Fruit fly (Drosophila melanogaster) whole organism, embryonic: ENCODE data around the gene Rpn1.
A peak's percentile ranks its signal among the peaks of the same experiment; 100 is the strongest.

Experiments used
- Atf3 ChIP-seq: fragments of 200-800 bp; sonication (Bioruptor generic); optimal IDR thresholded peaks from 3 replicates; lab custom pipeline; 2016; ENCODE audit warnings: missing biosample characterization, missing genetic modification characterization
- BEAF-32 ChIP-seq: fragments of 200-800 bp; sonication (Bioruptor generic); optimal IDR thresholded peaks from 3 replicates; lab custom pipeline; 2017; ENCODE audit warnings: missing biosample characterization, missing genetic modification characterization, mild to moderate bottlenecking, moderate library complexity, missing genetic modification reagents
- CG10543 ChIP-seq: fragments of 200-800 bp; sonication (Bioruptor generic); optimal IDR thresholded peaks from 3 replicates; lab custom pipeline; 2017; ENCODE audit warnings: missing biosample characterization, mild to moderate bottlenecking, missing genetic modification characterization, moderate library complexity
- CG11456 ChIP-seq: fragments of 200-800 bp; sonication (Bioruptor generic); IDR thresholded peaks from 3 replicates; pipeline ENCODE4 v1.3.6; 2022; ENCODE audit warnings: missing biosample characterization, missing genetic modification characterization
- CG11723 ChIP-seq: fragments of 200-800 bp; sonication (Bioruptor generic); optimal IDR thresholded peaks from 2 replicates; lab custom pipeline; 2017; ENCODE audit warnings: missing biosample characterization, mild to moderate bottlenecking, missing genetic modification characterization
- CG12942 ChIP-seq: fragments of 200-800 bp; sonication (Bioruptor generic); optimal IDR thresholded peaks from 3 replicates; lab custom pipeline; 2016; ENCODE audit warnings: missing biosample characterization, missing genetic modification characterization
- CG13287 ChIP-seq: fragments of 200-800 bp; sonication (Bioruptor generic); IDR thresholded peaks from 2 replicates; pipeline ENCODE4 v1.3.6; 2022; ENCODE audit warnings: missing biosample characterization, missing genetic modification characterization; ENCODE audit not compliant: partially characterized antibody
- CG13296 ChIP-seq: fragments of 200-800 bp; sonication (Bioruptor generic); optimal IDR thresholded peaks from 3 replicates; lab custom pipeline; 2018; ENCODE audit warnings: missing biosample characterization, mild to moderate bottlenecking, missing genetic modification characterization
- CG16815 ChIP-seq: fragments of 200-800 bp; sonication (Bioruptor generic); optimal IDR thresholded peaks from 3 replicates; lab custom pipeline; 2017; ENCODE audit warnings: missing biosample characterization, mild to moderate bottlenecking, missing genetic modification characterization
- CG17359 ChIP-seq: fragments of 200-800 bp; sonication (Bioruptor generic); optimal IDR thresholded peaks from 3 replicates; lab custom pipeline; 2018; ENCODE audit warnings: missing biosample characterization, mild to moderate bottlenecking, missing genetic modification characterization, moderate library complexity
- CG2199 ChIP-seq: fragments of 200-800 bp; sonication (Bioruptor generic); IDR thresholded peaks from 3 replicates; pipeline ENCODE4 v1.3.6; 2022; ENCODE audit warnings: missing biosample characterization, missing genetic modification characterization
- CG2202 ChIP-seq: fragments of 200-800 bp; sonication (Bioruptor generic); optimal IDR thresholded peaks from 2 replicates; lab custom pipeline; 2018; ENCODE audit warnings: missing biosample characterization, mild to moderate bottlenecking, missing genetic modification characterization
- CG2889 ChIP-seq: fragments of 200-800 bp; sonication (Bioruptor generic); IDR thresholded peaks from 3 replicates; pipeline ENCODE4 v1.3.6; 2022; ENCODE audit warnings: missing biosample characterization, missing genetic modification characterization
- CG34422 ChIP-seq: fragments of 200-800 bp; sonication (Bioruptor generic); IDR thresholded peaks from 3 replicates; pipeline ENCODE4 v1.3.6; 2022; ENCODE audit warnings: missing biosample characterization, missing genetic modification characterization
- CG4617 ChIP-seq: fragments of 200-800 bp; sonication (Bioruptor generic); optimal IDR thresholded peaks from 3 replicates; lab custom pipeline; 2016; ENCODE audit warnings: missing biosample characterization, missing genetic modification characterization, borderline replicate concordance
- CG6254 ChIP-seq: fragments of 200-800 bp; sonication (Bioruptor generic); optimal IDR thresholded peaks from 3 replicates; lab custom pipeline; 2017; ENCODE audit warnings: mild to moderate bottlenecking, missing biosample characterization, missing genetic modification reagents, missing genetic modification characterization
- CG7839 ChIP-seq: fragments of 200-800 bp; sonication (Bioruptor generic); optimal IDR thresholded peaks from 3 replicates; lab custom pipeline; 2018; ENCODE audit warnings: missing biosample characterization, mild to moderate bottlenecking, missing genetic modification characterization, moderate library complexity
- CG8478 ChIP-seq: fragments of >200 bp; optimal IDR thresholded peaks from 2 replicates; lab custom pipeline; 2018
- CG9437 ChIP-seq: fragments of 200-800 bp; sonication (Bioruptor generic); optimal IDR thresholded peaks from 2 replicates; lab custom pipeline; 2018; ENCODE audit warnings: missing biosample characterization, mild to moderate bottlenecking, missing genetic modification characterization
- CG9727 ChIP-seq: fragments of 200-800 bp; sonication (Bioruptor generic); optimal IDR thresholded peaks from 3 replicates; lab custom pipeline; 2017; ENCODE audit warnings: missing biosample characterization, mild to moderate bottlenecking, missing genetic modification characterization
- CHES-1-like ChIP-seq: fragments of 200-800 bp; sonication (Bioruptor generic); optimal IDR thresholded peaks from 2 replicates; lab custom pipeline; 2016; ENCODE audit warnings: missing biosample characterization, missing genetic modification characterization
- D19A ChIP-seq: fragments of 200-800 bp; optimal IDR thresholded peaks from 3 replicates; lab custom pipeline; 2019; ENCODE audit warnings: missing biosample characterization, mild to moderate bottlenecking, missing genetic modification characterization, moderate library complexity
- Nf-YC ChIP-seq: fragments of 200-800 bp; optimal IDR thresholded peaks from 3 replicates; lab custom pipeline; 2019; ENCODE audit warnings: missing biosample characterization, mild to moderate bottlenecking, missing genetic modification characterization, moderate library complexity
- Optix ChIP-seq: fragments of 200-800 bp; sonication (Bioruptor generic); IDR thresholded peaks from 3 replicates; pipeline ENCODE4 v1.3.6; 2022; ENCODE audit warnings: missing biosample characterization, missing genetic modification characterization
- Spps ChIP-seq: fragments of 200-800 bp; sonication (Bioruptor generic); optimal IDR thresholded peaks from 2 replicates; lab custom pipeline; 2018; ENCODE audit warnings: missing biosample characterization, mild to moderate bottlenecking, missing genetic modification characterization
- Stat92E ChIP-seq, 3 experiments: fragments of >200 bp in 2 of 3; fragments of 200-800 bp in 1 of 3; sonication (Bioruptor generic) in 1 of 3; optimal IDR thresholded peaks; 2 replicates each; lab custom pipeline; 2017 to 2019; ENCODE audit warnings: missing biosample characterization in 3 of 3, missing genetic modification characterization in 3 of 3, mild to moderate bottlenecking in 1 of 3, moderate library complexity in 1 of 3
- abd-A ChIP-seq: fragments of 200-800 bp; sonication (Bioruptor generic); optimal IDR thresholded peaks from 3 replicates; lab custom pipeline; 2019; ENCODE audit warnings: missing biosample characterization, mild to moderate bottlenecking, missing genetic modification characterization, moderate library complexity
- al ChIP-seq: fragments of 200-800 bp; sonication (Bioruptor generic); IDR thresholded peaks from 2 replicates; pipeline ENCODE4 v1.3.6; 2022; ENCODE audit warnings: missing biosample characterization, missing genetic modification characterization
- cato ChIP-seq: fragments of 200-800 bp; sonication (Bioruptor generic); optimal IDR thresholded peaks from 2 replicates; lab custom pipeline; 2016; ENCODE audit warnings: missing biosample characterization, missing genetic modification characterization, borderline replicate concordance
- chif ChIP-seq, 2 experiments: fragments of 200-800 bp; sonication (Bioruptor generic); optimal IDR thresholded peaks; 3 replicates each; lab custom pipeline; 2016; ENCODE audit warnings: missing biosample characterization in 2 of 2, missing genetic modification characterization in 2 of 2
- ewg ChIP-seq: fragments of 200-800 bp; sonication (Bioruptor generic); optimal IDR thresholded peaks from 3 replicates; lab custom pipeline; 2017; ENCODE audit warnings: mild to moderate bottlenecking, missing biosample characterization, missing genetic modification reagents, missing genetic modification characterization
- grau ChIP-seq: fragments of 200-800 bp; optimal IDR thresholded peaks from 3 replicates; lab custom pipeline; 2019; ENCODE audit warnings: missing biosample characterization, mild to moderate bottlenecking, missing genetic modification characterization, moderate library complexity
- lov ChIP-seq, 2 experiments: fragments of 200-800 bp in 1 of 2; fragments of >200 bp in 1 of 2; sonication (Bioruptor generic) in 1 of 2; IDR thresholded peaks in 1 of 2; optimal IDR thresholded peaks in 1 of 2; 2 replicates in 1 of 2; 3 replicates in 1 of 2; pipeline versions ENCODE4 v1.3.6 to Lab custom; 2017 to 2022; ENCODE audit warnings: missing biosample characterization in 1 of 2, missing genetic modification characterization in 1 of 2
- mld ChIP-seq: fragments of 200-800 bp; sonication (Bioruptor generic); IDR thresholded peaks from 3 replicates; pipeline ENCODE4 v1.3.6; 2022; ENCODE audit warnings: missing biosample characterization, missing genetic modification characterization; ENCODE audit not compliant: partially characterized antibody
- oc ChIP-seq: fragments of 200-800 bp; sonication (Bioruptor generic); optimal IDR thresholded peaks from 2 replicates; lab custom pipeline; 2018; ENCODE audit warnings: missing biosample characterization, mild to moderate bottlenecking, missing genetic modification characterization, moderate library complexity
- pho ChIP-seq: fragments of 200-800 bp; sonication (Bioruptor generic); optimal IDR thresholded peaks from 2 replicates; lab custom pipeline; 2016; ENCODE audit warnings: missing biosample characterization, missing genetic modification characterization
- sc ChIP-seq, 3 experiments: fragments of >200 bp in 2 of 3; fragments of 200-800 bp in 1 of 3; sonication (Bioruptor generic) in 1 of 3; optimal IDR thresholded peaks; 2 replicates in 2 of 3; 3 replicates in 1 of 3; lab custom pipeline; 2017; ENCODE audit warnings: mild to moderate bottlenecking in 1 of 3, missing biosample characterization in 1 of 3, missing genetic modification characterization in 1 of 3, missing genetic modification reagents in 1 of 3
- scrt ChIP-seq: fragments of 200-800 bp; sonication (Bioruptor generic); optimal IDR thresholded peaks from 2 replicates; lab custom pipeline; 2018; ENCODE audit warnings: missing biosample characterization, mild to moderate bottlenecking, missing genetic modification characterization, moderate library complexity
- sd ChIP-seq: fragments of 200-800 bp; sonication (Bioruptor generic); optimal IDR thresholded peaks from 3 replicates; lab custom pipeline; 2018; ENCODE audit warnings: missing biosample characterization, mild to moderate bottlenecking, missing genetic modification characterization, moderate library complexity
- slou ChIP-seq: fragments of 200-800 bp; sonication (Bioruptor generic); optimal IDR thresholded peaks from 3 replicates; lab custom pipeline; 2016; ENCODE audit warnings: missing biosample characterization, missing genetic modification characterization
- sob ChIP-seq: fragments of 200-800 bp; sonication (Bioruptor generic); IDR thresholded peaks from 2 replicates; pipeline ENCODE4 v1.3.6; 2022; ENCODE audit warnings: missing biosample characterization, missing genetic modification characterization
- ssp ChIP-seq: fragments of 200-800 bp; sonication (Bioruptor generic); IDR thresholded peaks from 2 replicates; pipeline ENCODE4 v1.3.6; 2022; ENCODE audit warnings: missing biosample characterization, missing genetic modification characterization
- sug ChIP-seq: fragments of 200-800 bp; optimal IDR thresholded peaks from 2 replicates; lab custom pipeline; 2019; ENCODE audit warnings: missing biosample characterization, mild to moderate bottlenecking, missing genetic modification characterization, moderate library complexity
- trh ChIP-seq: fragments of 200-800 bp; sonication (Bioruptor generic); optimal IDR thresholded peaks from 2 replicates; lab custom pipeline; 2016; ENCODE audit warnings: missing biosample characterization, missing genetic modification characterization

The Rpn1 gene

dm6 chr3L:19900184-19901089 lies 14.4 kb upstream of the Rpn1 start (continued):
- no peak for TF ChIP-seq ewg
- TF ChIP-seq CG17359 (tag; lab: Kevin White, UChicago), result no peak
- no peak for TF ChIP-seq chif (GFP tag; optimal IDR thresholded peaks at IDR 0.05; lab: Kevin White, UChicago)
- no peak for TF ChIP-seq CG13287 (GFP tag; lab: Robert Waterston, UW)
- no peak for TF ChIP-seq Stat92E (GFP tag; optimal IDR thresholded peaks at IDR 0.05; lab: Kevin White, UChicago)
- no peak for TF ChIP-seq CG2889 (GFP tag; lab: Robert Waterston, UW)
- TF ChIP-seq CG7839 (tag; lab: Kevin White, UChicago), result no peak
- no peak for TF ChIP-seq CG34422 (GFP tag; lab: Robert Waterston, UW)
- TF ChIP-seq Optix, result no peak
- peak; percentile 72 for TF ChIP-seq sd (tag; lab: Kevin White, UChicago)
- no peak for TF ChIP-seq CG12942
- peak; percentile 7 for TF ChIP-seq CG9727
- no peak for TF ChIP-seq CG11723 (GFP tag; lab: Kevin White, UChicago)
- TF ChIP-seq CHES-1-like (GFP tag; lab: Kevin White, UChicago), result no peak
- no peak for TF ChIP-seq BEAF-32 (GFP tag; lab: Kevin White, UChicago)
- no peak for TF ChIP-seq slou (GFP tag; lab: Kevin White, UChicago)
- no peak for TF ChIP-seq Nf-YC (tag; lab: Kevin White, UChicago)
- TF ChIP-seq abd-A, result no peak
- TF ChIP-seq mld (GFP tag; lab: Robert Waterston, UW), result no peak
- TF ChIP-seq Spps (tag; lab: Kevin White, UChicago), result no peak
- no peak for TF ChIP-seq sob
- peak; percentile 6 for TF ChIP-seq CG10543 (GFP tag; lab: Kevin White, UChicago)
- TF ChIP-seq ssp (GFP tag; lab: Robert Waterston, UW), result no peak
- TF ChIP-seq CG8478 (lab: Kevin White, UChicago), result no peak
- TF ChIP-seq grau (tag; lab: Kevin White, UChicago), result peak; percentile 24
- peak; percentile 6 for TF ChIP-seq CG9437
- no peak for TF ChIP-seq CG13296 (GFP tag; lab: Kevin White, UChicago)
- no peak for TF ChIP-seq al (GFP tag; lab: Robert Waterston, UW)
- TF ChIP-seq CG2199, result peak; percentile 71; the same call in 2 of the 3 replicates
- no peak for TF ChIP-seq CG2202 (tag; lab: Kevin White, UChicago)
- no peak for TF ChIP-seq sug (tag; lab: Kevin White, UChicago)
- TF ChIP-seq pho (GFP tag; lab: Kevin White, UChicago), result peak; percentile 2
- TF ChIP-seq CG4617 (GFP tag; lab: Kevin White, UChicago), result no peak
- no peak for TF ChIP-seq CG16815 (GFP tag; lab: Kevin White, UChicago)
- TF ChIP-seq D19A (tag; lab: Kevin White, UChicago), result peak; percentile 14
- no peak for TF ChIP-seq cato
- TF ChIP-seq scrt (GFP tag; lab: Kevin White, UChicago), result no peak
- TF ChIP-seq trh (GFP tag; lab: Kevin White, UChicago), result no peak
- no peak for TF ChIP-seq oc (tag; lab: Kevin White, UChicago)
- no peak for TF ChIP-seq CG6254 (GFP tag; lab: Kevin White, UChicago)
- no peak for TF ChIP-seq Atf3 (GFP tag; lab: Kevin White, UChicago)
- TF ChIP-seq CG11456, result no peak
- TF ChIP-seq lov (optimal IDR thresholded peaks at IDR 0.05; lab: Kevin White, UChicago), result no peak
- no peak for TF ChIP-seq lov (GFP tag; IDR thresholded peaks at IDR 0.05; lab: Robert Waterston, UW)
- TF ChIP-seq sc (optimal IDR thresholded peaks at IDR 0.05; lab: Kevin White, UChicago), result no peak
- no peak for TF ChIP-seq sc (GFP tag; optimal IDR thresholded peaks at IDR 0.05; lab: Kevin White, UChicago)
- TF ChIP-seq, all 482 proteins: peak for 30
